Fruit fly (Drosophila melanogaster): Measurements from ENCODE around the gene osp.

The osp gene

DNA sequence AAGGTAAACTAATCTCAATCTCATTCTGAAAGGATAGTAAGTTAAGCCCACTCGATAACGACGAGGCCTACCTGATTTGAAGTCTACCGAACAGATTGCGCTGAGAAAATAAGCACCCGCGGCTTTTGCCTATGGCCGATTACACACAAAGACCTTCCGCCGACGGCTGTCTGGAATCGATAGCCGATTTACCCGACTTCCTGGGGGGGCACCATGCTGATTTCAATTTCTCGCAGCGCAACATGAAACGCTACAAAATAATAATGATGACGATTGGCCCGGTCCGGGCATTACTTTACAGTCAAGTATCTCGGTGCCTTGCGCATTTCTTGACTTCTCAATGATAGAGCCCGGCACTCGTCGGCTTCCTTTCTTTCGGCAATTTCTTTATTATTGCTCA is 112.0 kb downstream of the osp start:
- TF ChIP-seq CG8478 (optimal IDR thresholded peaks at IDR 0.05) (no peak), CTCF (optimal IDR thresholded peaks at IDR 0.05) (no peak)

- no peak for TF ChIP-seq CG8478 (optimal IDR thresholded peaks at IDR 0.05)
- TF ChIP-seq CTCF (optimal IDR thresholded peaks at IDR 0.05), result no peak
Observed at dm6 chr2L:14574852-14575251, 114.3 kb downstream of the osp start.

DNA sequence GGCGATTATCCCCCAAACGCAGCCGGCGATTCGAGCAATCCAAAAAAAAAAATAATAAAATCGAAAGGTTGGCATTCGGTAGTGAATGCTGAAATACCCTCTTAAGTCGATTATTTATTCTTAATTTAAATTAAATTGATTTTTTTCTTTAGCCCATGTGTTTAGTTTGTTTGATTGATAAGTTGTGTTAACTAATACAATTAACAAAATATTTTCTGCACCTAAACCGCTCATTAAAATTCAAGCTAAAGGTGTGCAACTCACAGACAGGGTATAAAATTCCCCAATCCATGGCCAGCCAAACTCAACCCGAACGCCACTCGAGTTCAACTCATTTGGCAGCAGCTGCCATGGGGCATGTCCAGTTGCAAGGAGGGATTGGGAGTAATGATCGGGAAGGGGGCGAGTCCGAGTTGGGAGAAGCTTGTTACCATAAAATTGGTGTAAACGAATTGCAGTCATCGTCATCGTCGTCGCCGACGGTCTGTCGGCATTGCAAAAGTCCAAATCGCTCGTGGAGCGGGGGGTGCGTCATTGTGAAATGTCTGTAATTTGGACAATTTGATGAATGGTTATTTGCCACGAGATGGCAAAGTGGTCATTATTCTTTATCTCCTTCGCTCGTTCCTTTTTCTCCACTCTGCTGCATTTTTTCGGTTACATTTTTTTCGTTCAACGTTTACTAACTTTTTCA is 115.8 kb downstream of the osp start:
- no peak for TF ChIP-seq CG8478 (optimal IDR thresholded peaks at IDR 0.05)
- no peak for TF ChIP-seq CTCF (optimal IDR thresholded peaks at IDR 0.05)

- TF ChIP-seq CG8478 (optimal IDR thresholded peaks at IDR 0.05) (no peak), CTCF (optimal IDR thresholded peaks at IDR 0.05) (no peak)
Observed at dm6 chr2L:14571673-14572461, 117.3 kb downstream of the osp start.

dm6 chr2L:14570843-14571242 is 118.3 kb downstream of the osp start:
- TF ChIP-seq CTCF (optimal IDR thresholded peaks at IDR 0.05) (no peak), CG8478 (optimal IDR thresholded peaks at IDR 0.05) (no peak)

DNA sequence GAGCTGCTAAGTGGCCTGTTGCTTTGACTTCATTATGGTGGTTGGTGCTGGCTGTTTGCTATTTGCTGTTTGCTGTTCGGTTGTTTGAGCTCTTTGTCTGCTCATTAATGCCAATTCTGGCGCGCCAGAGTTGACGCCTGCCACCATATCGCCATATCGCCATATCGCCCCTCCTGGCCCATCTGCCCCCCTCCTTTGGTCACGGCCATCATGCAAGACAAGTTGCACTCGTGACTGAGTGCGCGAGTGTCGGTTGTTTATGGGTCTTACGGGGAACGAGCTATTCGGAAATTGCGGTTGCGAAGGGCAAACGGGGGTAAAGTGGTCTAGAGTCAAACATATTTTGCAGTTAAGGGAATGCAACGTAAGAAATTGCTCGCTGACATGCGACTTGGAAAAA is 119.0 kb downstream of the osp start:
- TF ChIP-seq CTCF (optimal IDR thresholded peaks at IDR 0.05), result no peak
- no peak for TF ChIP-seq CG8478 (optimal IDR thresholded peaks at IDR 0.05)

DNA sequence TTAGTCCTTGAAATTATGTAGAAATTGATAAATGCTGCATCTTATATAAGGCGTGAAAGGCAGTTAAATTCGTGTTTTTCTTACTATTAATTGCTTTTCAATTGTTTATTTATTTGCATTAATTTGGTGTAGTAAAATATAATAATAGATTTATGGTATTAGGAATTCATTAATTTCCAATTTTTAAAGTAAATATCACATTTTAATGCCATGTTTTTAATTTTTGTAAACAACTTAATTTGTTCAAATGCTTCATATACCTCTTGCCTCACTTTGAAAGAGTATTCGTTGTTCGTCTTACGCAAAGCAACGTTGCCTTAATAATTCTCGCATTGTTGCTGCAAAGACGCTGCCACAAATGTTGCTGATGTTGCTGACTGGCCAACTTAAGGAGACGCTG is 119.8 kb downstream of the osp start:
- TF ChIP-seq CG8478 (optimal IDR thresholded peaks at IDR 0.05) (no peak), CTCF (optimal IDR thresholded peaks at IDR 0.05) (no peak)

- no peak for TF ChIP-seq CTCF (optimal IDR thresholded peaks at IDR 0.05)
- no peak for TF ChIP-seq CG8478 (optimal IDR thresholded peaks at IDR 0.05)
Observed at dm6 chr2L:14568507-14569104, 120.5 kb downstream of the osp start.

DNA sequence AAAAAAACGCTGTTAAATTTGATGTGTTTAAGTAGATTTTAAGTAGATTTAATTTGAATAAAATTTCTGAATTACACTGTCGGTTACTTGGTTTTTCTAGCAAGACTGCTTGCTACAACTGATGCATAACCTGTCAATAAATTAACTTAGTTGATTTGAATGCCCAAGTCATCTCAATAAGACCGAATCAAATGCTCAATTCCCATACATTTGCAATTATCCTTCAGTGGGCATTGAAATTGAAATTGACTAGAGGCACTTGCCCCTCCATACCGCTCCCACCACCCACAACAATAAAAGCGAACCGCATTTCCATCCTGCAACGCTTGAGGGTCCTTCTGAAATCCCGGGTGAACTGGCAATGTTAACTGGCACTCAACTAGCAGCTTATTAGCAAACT is 125.5 kb downstream of the osp start, which contains the start of gene CG3473:
TSS of gene CG3473 (minus strand) at position 101 of the 400 bp plus-strand sequence.
- TF ChIP-seq CG8478 (optimal IDR thresholded peaks at IDR 0.05), result no peak
- TF ChIP-seq CTCF (optimal IDR thresholded peaks at IDR 0.05), result no peak

dm6 chr2L:14562320-14562719 is 126.8 kb downstream of the osp start:
- TF ChIP-seq CG8478 (optimal IDR thresholded peaks at IDR 0.05) (no peak), CTCF (optimal IDR thresholded peaks at IDR 0.05) (no peak)

dm6 chr2L:14558818-14559405 is 130.2 kb downstream of the osp start:
- TF ChIP-seq CG8478 (optimal IDR thresholded peaks at IDR 0.05) (no peak), CTCF (optimal IDR thresholded peaks at IDR 0.05) (no peak)

DNA sequence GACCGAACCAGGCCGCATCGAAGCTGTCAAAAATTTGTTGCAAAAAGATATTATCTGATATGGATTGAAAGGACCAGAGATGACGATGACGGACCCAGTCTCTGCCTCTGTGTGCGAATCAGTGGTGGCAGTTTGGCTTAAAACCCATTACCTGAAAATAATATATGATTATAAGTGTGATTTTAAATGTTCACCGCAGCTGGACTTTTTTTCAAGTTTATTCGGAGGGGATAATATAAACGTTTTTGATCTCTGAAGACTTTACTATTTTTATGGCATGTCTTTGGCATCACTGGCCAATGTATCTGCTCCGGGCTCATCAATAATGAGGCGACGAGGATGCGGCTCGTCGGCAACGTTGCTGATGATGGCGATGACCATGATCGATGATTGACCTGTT is 131.4 kb downstream of the osp start:
- TF ChIP-seq CTCF (optimal IDR thresholded peaks at IDR 0.05) (no peak), CG8478 (optimal IDR thresholded peaks at IDR 0.05) (no peak)

DNA sequence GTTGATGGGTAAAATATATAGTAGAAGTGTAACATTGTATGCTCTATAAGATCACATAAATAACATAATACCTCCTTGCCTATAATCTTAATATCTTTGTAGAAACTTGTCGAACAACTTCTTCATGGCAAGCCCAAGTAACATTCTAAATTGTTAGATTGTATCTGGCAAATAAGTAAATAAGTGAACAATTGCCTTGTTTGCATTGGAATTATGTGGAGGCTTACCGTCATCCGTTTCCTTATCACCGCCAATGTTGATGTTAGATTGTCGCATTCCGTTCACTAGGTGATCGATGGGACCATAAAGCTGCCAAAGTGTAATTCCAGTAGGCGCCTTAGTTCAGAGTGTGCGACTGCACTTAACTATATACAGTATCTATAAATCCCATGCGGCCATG is 132.3 kb downstream of the osp start:
- TF ChIP-seq CG8478 (optimal IDR thresholded peaks at IDR 0.05) (no peak), CTCF (optimal IDR thresholded peaks at IDR 0.05) (no peak)

DNA sequence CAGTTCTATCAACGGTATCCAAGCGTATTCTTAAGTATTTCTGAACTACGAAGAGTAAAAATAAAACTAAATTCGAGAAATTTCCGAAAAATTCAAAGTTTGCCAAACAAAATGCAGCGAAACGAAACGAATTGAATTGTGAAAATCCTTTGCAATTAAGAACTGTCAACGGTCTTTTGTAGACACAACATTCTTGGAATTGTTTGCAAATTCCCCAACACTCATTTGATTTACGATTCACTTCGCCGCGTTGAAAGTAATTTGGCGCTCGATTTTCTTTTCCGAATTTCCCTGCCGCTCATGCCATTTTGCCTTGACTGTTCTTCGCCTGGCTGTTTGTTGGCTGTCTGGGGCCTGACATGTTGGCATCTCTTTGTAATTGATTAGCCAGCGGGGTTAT is 132.9 kb downstream of the osp start:
- TF ChIP-seq CG8478 (optimal IDR thresholded peaks at IDR 0.05), result no peak
- no peak for TF ChIP-seq CTCF (optimal IDR thresholded peaks at IDR 0.05)

DNA sequence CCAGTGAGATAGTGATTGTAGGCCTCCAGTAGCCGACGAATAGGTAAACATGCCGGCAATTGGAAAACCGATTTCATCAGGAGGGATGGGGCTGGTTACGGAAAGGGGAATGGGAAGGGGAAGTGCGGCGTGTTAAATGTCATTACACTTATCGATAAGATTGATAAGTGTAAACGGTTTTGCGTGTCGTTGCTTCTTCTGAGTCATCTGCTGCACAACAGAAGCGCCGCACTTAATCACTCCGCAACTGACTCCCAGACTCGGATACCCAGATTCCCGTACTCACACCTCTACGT is 134.6 kb downstream of the osp start:
- TF ChIP-seq CTCF (optimal IDR thresholded peaks at IDR 0.05) (no peak), CG8478 (optimal IDR thresholded peaks at IDR 0.05) (no peak)
